Worm (Caenorhabditis elegans) whole organism, L4/young adult: ENCODE measurements around the gene srxa-18.

Experiments
- W03F9.2 ChIP-seq: fragments of 150-350 bp; optimal IDR thresholded peaks from 2 replicates; lab custom pipeline; 2014; ENCODE audit warnings: missing biosample characterization, missing genetic modification characterization
- dao-5 ChIP-seq: sonication (generic microtip); optimal IDR thresholded peaks from 2 replicates; lab custom pipeline; 2016; ENCODE audit warnings: missing genotype, missing genetic modification characterization, moderate library complexity, missing compliant biosample characterization
- him-1 ChIP-seq: sonication (generic microtip); optimal IDR thresholded peaks from 2 replicates; lab custom pipeline; 2016; ENCODE audit warnings: missing genotype, missing genetic modification reagents, missing genetic modification characterization, missing compliant biosample characterization

srxa-18 gene

DNA sequence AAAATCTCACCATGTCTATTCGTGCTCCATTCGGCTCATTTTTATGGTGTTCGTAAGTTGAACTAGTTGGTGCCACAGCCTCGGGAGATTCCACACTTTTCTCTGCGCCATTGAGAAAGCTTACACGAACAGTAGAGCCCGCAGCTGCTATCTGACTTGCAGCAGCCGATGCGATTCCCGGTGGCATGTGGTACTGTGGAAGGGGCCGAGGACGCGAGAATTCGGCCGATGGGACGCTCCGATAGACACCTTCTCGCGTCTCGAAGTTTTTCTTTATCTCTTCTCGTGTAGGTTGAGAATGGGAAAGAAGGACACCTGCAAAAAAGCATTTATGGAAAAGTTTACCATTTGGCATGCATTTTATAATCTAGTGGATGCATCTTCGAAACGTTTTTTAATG lies 12.5 kb upstream of the srxa-18 start:
- TF ChIP-seq him-1 (tag; lab: Kevin White, UChicago) (no peak), dao-5 (tag; lab: Kevin White, UChicago) (no peak), W03F9.2 (tag; lab: Kevin White, UChicago) (no peak)

- no peak for TF ChIP-seq him-1 (tag; lab: Kevin White, UChicago)
- TF ChIP-seq dao-5 (tag; lab: Kevin White, UChicago) = no peak
- TF ChIP-seq W03F9.2 (tag; lab: Kevin White, UChicago) = no peak
Observed at ce11 chrV:10130195-10130594, 9.4 kb upstream of the srxa-18 start, which contains the start of gene aos-1. TSS of gene aos-1 (minus strand) at chrV:10130295.

ce11 chrV:10124799-10125548 lies 4.2 kb upstream of the srxa-18 start, which contains the start of gene C08B6.10:
TSS of gene C08B6.10 (plus strand) at chrV:10125498.
- no peak for TF ChIP-seq dao-5 (tag; lab: Kevin White, UChicago)

DNA sequence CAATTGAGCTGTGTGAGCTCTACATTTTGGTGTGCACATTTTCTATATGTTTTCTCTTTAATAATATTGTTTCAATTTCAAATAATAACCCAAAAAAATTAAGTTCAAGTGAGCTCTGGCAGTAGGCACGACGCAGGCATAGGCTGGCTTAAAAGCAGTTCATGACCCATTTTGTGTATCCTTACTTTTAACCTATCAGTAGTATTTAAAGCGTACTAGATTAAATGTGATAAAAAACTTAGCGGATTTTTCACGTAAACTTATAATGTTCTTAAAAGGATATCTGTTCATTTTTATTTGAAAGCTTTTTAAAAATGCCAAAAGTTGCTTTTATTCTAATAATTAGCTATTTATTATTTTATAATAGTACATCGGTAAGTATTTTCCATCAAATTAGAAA lies 2.5 kb upstream of the srxa-18 start, which contains the start of gene C08B6.6:
Gene C08B6.6 (plus strand): TSS at position 301 of the 400 bp plus-strand sequence.
- TF ChIP-seq him-1 (tag; lab: Kevin White, UChicago) (no peak), dao-5 (tag; lab: Kevin White, UChicago) (no peak), W03F9.2 (tag; lab: Kevin White, UChicago) (no peak)

DNA sequence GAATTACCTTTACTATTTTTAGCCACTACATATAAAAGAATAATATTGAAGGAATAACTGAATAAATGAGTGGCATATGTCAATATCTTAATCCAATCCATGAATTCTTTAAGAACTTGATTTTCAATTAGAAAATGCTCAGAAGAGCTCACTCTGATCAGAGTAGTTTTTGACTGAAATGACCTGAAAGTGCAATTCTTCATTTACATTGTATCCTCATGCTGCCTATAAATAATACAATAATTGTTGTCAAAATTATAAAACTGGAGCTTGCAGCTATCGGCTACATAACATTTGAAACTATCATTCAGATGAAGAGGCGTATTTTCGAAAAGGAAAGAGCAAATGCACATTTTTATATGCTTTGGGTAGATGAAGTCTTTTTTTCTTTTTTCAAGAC lies 1.9 kb upstream of the srxa-18 start, which contains the start of gene srxa-19:
Gene srxa-19 (minus strand): TSS at position 101 of the 400 bp plus-strand sequence.
- no peak for TF ChIP-seq him-1 (tag; lab: Kevin White, UChicago)
- TF ChIP-seq dao-5 (tag; lab: Kevin White, UChicago) = no peak
- TF ChIP-seq W03F9.2 (tag; lab: Kevin White, UChicago) = no peak

DNA sequence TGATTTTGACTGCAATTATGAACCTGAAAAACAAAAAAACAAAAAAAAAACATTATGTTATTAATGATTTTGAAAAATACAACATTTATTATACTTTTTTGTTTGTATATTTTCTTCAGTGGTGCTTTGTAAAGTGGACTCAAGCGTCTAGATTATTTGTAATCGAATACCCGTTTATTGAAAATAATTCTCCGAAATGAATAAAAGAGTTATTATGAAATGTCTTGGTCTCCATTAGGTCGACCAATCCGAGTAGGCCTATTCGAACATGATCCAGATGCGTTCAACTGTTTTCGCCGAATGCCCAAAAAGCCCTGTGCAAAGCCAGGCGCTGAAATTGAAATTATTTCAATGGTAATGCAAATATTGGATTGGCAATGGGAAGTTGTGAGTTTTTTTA lies 3.3 kb downstream of the srxa-18 start, which contains the start of gene C08B6.5:
Gene C08B6.5 (plus strand): TSS at position 301 of the 400 bp plus-strand sequence.
- no peak for TF ChIP-seq W03F9.2 (tag; lab: Kevin White, UChicago)
- TF ChIP-seq him-1 (tag; lab: Kevin White, UChicago) = no peak
- TF ChIP-seq dao-5 (tag; lab: Kevin White, UChicago) = no peak

ce11 chrV:10114329-10114728 lies 6.5 kb downstream of the srxa-18 start, which contains the start of gene cht-5:
TSS of gene cht-5 (plus strand) at chrV:10114629.
- TF ChIP-seq him-1 (tag; lab: Kevin White, UChicago) (no peak), W03F9.2 (tag; lab: Kevin White, UChicago) (no peak), dao-5 (tag; lab: Kevin White, UChicago) (no peak)

DNA sequence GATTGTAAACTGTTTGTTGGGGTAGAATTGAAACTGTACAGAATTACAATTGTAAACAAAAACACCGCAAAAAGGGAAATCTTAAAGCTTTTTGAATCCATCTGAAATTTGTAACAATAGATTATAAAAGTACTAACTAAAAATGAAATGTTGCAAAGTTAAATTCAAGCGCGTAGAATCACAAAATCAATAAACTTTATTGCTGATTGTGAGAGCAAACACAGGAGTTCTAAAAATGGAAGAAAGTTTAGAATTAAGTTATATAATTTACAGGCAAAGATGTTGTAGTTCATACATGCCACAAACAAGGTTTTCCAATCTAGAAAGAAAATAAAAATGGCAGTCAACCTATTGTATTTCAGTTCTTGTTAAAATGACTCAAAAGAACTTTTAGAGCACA lies 8.6 kb downstream of the srxa-18 start, which contains the start of gene C08B6.3:
Gene C08B6.3 (minus strand): TSS at position 101 of the 400 bp plus-strand sequence.
- TF ChIP-seq him-1 (tag; lab: Kevin White, UChicago) (no peak), dao-5 (tag; lab: Kevin White, UChicago) (no peak)

DNA sequence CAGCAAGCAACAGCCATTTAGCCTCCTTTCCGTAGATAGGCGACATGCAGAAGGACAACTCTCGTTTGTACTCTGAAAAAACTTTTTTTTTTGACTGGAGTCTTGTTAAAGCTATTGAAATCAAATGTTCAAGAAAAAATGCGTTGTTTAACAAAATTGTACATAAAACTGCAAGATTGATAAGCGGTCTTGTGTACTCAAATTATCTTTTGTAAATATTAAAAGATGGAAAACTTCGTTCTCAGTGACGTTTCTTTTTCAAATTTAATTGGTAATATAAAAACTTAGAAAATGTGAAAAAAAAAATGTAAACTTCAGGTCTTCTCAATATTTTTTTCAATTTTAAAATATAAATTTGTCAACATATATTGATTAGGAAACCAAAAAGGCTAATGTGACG lies 9.7 kb downstream of the srxa-18 start:
- TF ChIP-seq dao-5 (tag; lab: Kevin White, UChicago) (no peak), him-1 (tag; lab: Kevin White, UChicago) (no peak), W03F9.2 (tag; lab: Kevin White, UChicago) (no peak)

ce11 chrV:10107309-10107708 lies 13.5 kb downstream of the srxa-18 start, which contains the start of gene C08B6.11:
TSS of gene C08B6.11 (plus strand) at chrV:10107609.
- TF ChIP-seq dao-5 (tag; lab: Kevin White, UChicago) (no peak), him-1 (tag; lab: Kevin White, UChicago) (no peak)

- TF ChIP-seq dao-5 (tag; lab: Kevin White, UChicago) (no peak), W03F9.2 (tag; lab: Kevin White, UChicago) (no peak), him-1 (tag; lab: Kevin White, UChicago) (no peak)
Observed at ce11 chrV:10105412-10105811, 15.4 kb downstream of the srxa-18 start, which contains the start of gene C08B6.2. TSS of gene C08B6.2 (plus strand) at chrV:10105712.

- TF ChIP-seq W03F9.2 (tag; lab: Kevin White, UChicago) = no peak
- no peak for TF ChIP-seq dao-5 (tag; lab: Kevin White, UChicago)
- no peak for TF ChIP-seq him-1 (tag; lab: Kevin White, UChicago)
Observed at ce11 chrV:10104785-10105310, 15.9 kb downstream of the srxa-18 start, which contains the start of gene ugt-17. TSS of gene ugt-17 (minus strand) at chrV:10104964.

ce11 chrV:10103811-10104210 lies 17.0 kb downstream of the srxa-18 start:
- no peak for TF ChIP-seq dao-5 (tag; lab: Kevin White, UChicago)
- TF ChIP-seq W03F9.2 (tag; lab: Kevin White, UChicago) = no peak
- TF ChIP-seq him-1 (tag; lab: Kevin White, UChicago) = no peak
